Fruit fly (Drosophila melanogaster): Measurements from ENCODE around the gene CG15743.
A peak's percentile ranks its signal among the peaks of the same experiment; 100 is the strongest.

CG15743 gene

dm6 chrX:13332702-13333243 is 47.3 kb downstream of the CG15743 start (continued):
- TF ChIP-seq al (GFP tag; IDR thresholded peaks at IDR 0.05): 0 out of 2 replicates have a peak, but pooled peaks have one; percentile 26
- TF ChIP-seq CG30403 (GFP tag; optimal IDR thresholded peaks at IDR 0.05): peak; percentile 43
- no peak for TF ChIP-seq slp2 (GFP tag; optimal IDR thresholded peaks at IDR 0.05)
- TF ChIP-seq CG16863 (GFP tag; optimal IDR thresholded peaks at IDR 0.05): no peak
- TF ChIP-seq CG32772 (GFP tag; IDR thresholded peaks at IDR 0.05): no peak
- TF ChIP-seq MTF-1 (GFP tag; optimal IDR thresholded peaks at IDR 0.05; ENCODE audit: borderline replicate concordance): peak; percentile 76
- no peak for TF ChIP-seq Six4 (GFP tag; optimal IDR thresholded peaks at IDR 0.05)
- TF ChIP-seq ind (GFP tag; optimal IDR thresholded peaks at IDR 0.05): peak; percentile 33
- no peak for TF ChIP-seq ro (GFP tag; IDR thresholded peaks at IDR 0.05)
- peak; percentile 16 for TF ChIP-seq CG10147 (GFP tag; optimal IDR thresholded peaks at IDR 0.05)
- no peak for TF ChIP-seq CG17802 (tag; optimal IDR thresholded peaks at IDR 0.05)
- no peak for TF ChIP-seq CG4854 (GFP tag; optimal IDR thresholded peaks at IDR 0.05)
- TF ChIP-seq bsh (GFP tag; optimal IDR thresholded peaks at IDR 0.05): peak in 1 of 2 experiments; percentile 25
- TF ChIP-seq Rx (GFP tag; IDR thresholded peaks at IDR 0.05): 0 out of 2 replicates have a peak, but pooled peaks have one; percentile 2
- TF ChIP-seq CG18262 (tag; optimal IDR thresholded peaks at IDR 0.05): no peak
- no peak for TF ChIP-seq CG14667 (GFP tag; IDR thresholded peaks at IDR 0.05)
- no peak for TF ChIP-seq CG17912 (GFP tag; optimal IDR thresholded peaks at IDR 0.05)
- TF ChIP-seq NFAT (GFP tag; IDR thresholded peaks at IDR 0.05): no peak
- no peak for TF ChIP-seq Dek (tag; optimal IDR thresholded peaks at IDR 0.05)
- no peak for TF ChIP-seq Gug (GFP tag; IDR thresholded peaks at IDR 0.05)
- TF ChIP-seq Mrtf (GFP tag; IDR thresholded peaks at IDR 0.05): no peak
- TF ChIP-seq CG14710 (tag; optimal IDR thresholded peaks at IDR 0.05): no peak
- no peak for TF ChIP-seq CG30431 (GFP tag; optimal IDR thresholded peaks at IDR 0.05)
- no peak for TF ChIP-seq CG11456 (GFP tag; IDR thresholded peaks at IDR 0.05)
- peak; percentile 32 for TF ChIP-seq sqz (GFP tag; optimal IDR thresholded peaks at IDR 0.05)
- no peak for TF ChIP-seq CG2712 (tag; optimal IDR thresholded peaks at IDR 0.05)
- no peak for TF ChIP-seq aop (GFP tag; IDR thresholded peaks at IDR 0.05)
- no peak for TF ChIP-seq CG17359 (tag; optimal IDR thresholded peaks at IDR 0.05)
- TF ChIP-seq Jarid2 (GFP tag; optimal IDR thresholded peaks at IDR 0.05): no peak
- no peak for TF ChIP-seq Ptx1 (GFP tag; IDR thresholded peaks at IDR 0.05)
- TF ChIP-seq ems (GFP tag; optimal IDR thresholded peaks at IDR 0.05): no peak
- no peak for TF ChIP-seq Sox102F (GFP tag; optimal IDR thresholded peaks at IDR 0.05)
- peak; percentile 95 for TF ChIP-seq Ets65A (GFP tag)
- TF ChIP-seq tin (GFP tag; optimal IDR thresholded peaks at IDR 0.05): no peak
- no peak for TF ChIP-seq Eip74EF (GFP tag; optimal IDR thresholded peaks at IDR 0.05)
- peak; percentile 45; the same call in 1 of the 2 replicates for TF ChIP-seq Rfx (GFP tag; IDR thresholded peaks at IDR 0.05)
- TF ChIP-seq hb (GFP tag; IDR thresholded peaks at IDR 0.05; ENCODE audit: partially characterized antibody): no peak
- TF ChIP-seq gcm2 (GFP tag; optimal IDR thresholded peaks at IDR 0.05): no peak
- TF ChIP-seq croc (GFP tag; conservative IDR thresholded peaks at IDR 0.05): no peak
- peak; percentile 5 for TF ChIP-seq Usf (GFP tag; optimal IDR thresholded peaks at IDR 0.05)
- TF ChIP-seq Dip2 (GFP tag; IDR thresholded peaks at IDR 0.05): no peak
- TF ChIP-seq CG17361 (GFP tag; IDR thresholded peaks at IDR 0.05): no peak
- no peak for TF ChIP-seq wor (GFP tag; IDR thresholded peaks at IDR 0.05)
- TF ChIP-seq Opbp (GFP tag; IDR thresholded peaks at IDR 0.05; ENCODE audit: partially characterized antibody): no peak
- no peak for TF ChIP-seq hth (optimal IDR thresholded peaks at IDR 0.05)
- no peak for TF ChIP-seq CG34422 (GFP tag; IDR thresholded peaks at IDR 0.05)
- no peak for TF ChIP-seq tgo (GFP tag; IDR thresholded peaks at IDR 0.05)
- TF ChIP-seq Elba2 (GFP tag; optimal IDR thresholded peaks at IDR 0.05): no peak
- no peak for TF ChIP-seq luna (GFP tag; optimal IDR thresholded peaks at IDR 0.05)
- TF ChIP-seq Sox100B (GFP tag; optimal IDR thresholded peaks at IDR 0.05): peak; percentile 6
- TF ChIP-seq jigr1 (GFP tag; IDR thresholded peaks at IDR 0.05): no peak
- TF ChIP-seq Camta (GFP tag; optimal IDR thresholded peaks at IDR 0.05): no peak

Measured in whole organism, embryonic.